Worm (Caenorhabditis elegans) whole organism, L2 larva: Measurements from ENCODE around the gene B0024.13.

Experiments
- lin-13 ChIP-seq: fragments of 150-350 bp; optimal IDR thresholded peaks from 2 replicates; lab custom pipeline; 2014; ENCODE audit warnings: missing biosample characterization, missing genetic modification reagents, missing genetic modification characterization
- nhr-11 ChIP-seq: fragments of 150-350 bp; optimal IDR thresholded peaks from 2 replicates; lab custom pipeline; 2014; ENCODE audit warnings: missing biosample characterization, missing genetic modification characterization
- nhr-23 ChIP-seq: fragments of 150-350 bp; optimal IDR thresholded peaks from 2 replicates; lab custom pipeline; 2014; ENCODE audit warnings: missing biosample characterization, missing genetic modification reagents, missing genetic modification characterization
- nhr-237 ChIP-seq: fragments of 150-350 bp; optimal IDR thresholded peaks from 2 replicates; lab custom pipeline; 2014; ENCODE audit warnings: missing biosample characterization, missing genetic modification characterization
- nhr-6 ChIP-seq: fragments of 150-350 bp; optimal IDR thresholded peaks from 2 replicates; lab custom pipeline; 2014; ENCODE audit warnings: missing biosample characterization, missing genetic modification characterization

DNA sequence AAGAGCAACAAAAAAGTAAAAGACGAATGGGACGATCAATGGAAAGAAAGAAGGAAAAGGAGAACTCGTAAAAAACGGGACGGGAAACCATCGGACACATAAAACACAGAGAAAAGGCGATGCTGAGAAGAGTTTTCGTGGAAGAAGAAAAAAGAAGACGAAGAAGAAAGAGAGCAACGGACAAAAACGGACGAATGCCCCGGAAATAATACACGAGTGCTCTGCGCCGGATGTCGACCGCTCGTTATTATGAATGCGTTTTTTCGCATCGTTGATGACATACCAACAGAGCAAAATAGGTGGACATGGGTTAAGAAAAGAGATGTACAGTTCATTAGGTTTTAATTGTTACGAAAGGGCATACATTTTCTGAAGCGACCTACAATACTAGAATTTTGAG, 44.9 kb upstream of the B0024.13 start, which contains the start of gene Y22F5A.11:
- TF ChIP-seq lin-13 (GFP tag; lab: Kevin White, UChicago) (no peak), nhr-23 (tag; lab: Kevin White, UChicago) (no peak), nhr-6 (tag; lab: Kevin White, UChicago) (no peak), nhr-237 (tag; lab: Kevin White, UChicago) (no peak), nhr-11 (no peak)
